Fruit fly (Drosophila melanogaster) whole organism, adult: ENCODE measurements around the gene Or85a.
A peak's percentile ranks its signal among the peaks of the same experiment; 100 is the strongest.

ENCODE experiments used
- CG11617 ChIP-seq: fragments of 200-800 bp; sonication (Bioruptor generic); optimal IDR thresholded peaks from 2 replicates; lab custom pipeline; 2017; ENCODE audit warnings: mild to moderate bottlenecking, missing biosample characterization, missing genetic modification reagents, missing genetic modification characterization
- CG12768 ChIP-seq: fragments of 200-800 bp; sonication (Bioruptor generic); optimal IDR thresholded peaks from 2 replicates; lab custom pipeline; 2017; ENCODE audit warnings: missing biosample characterization, missing genetic modification characterization, mild to moderate bottlenecking, moderate library complexity, missing genetic modification reagents
- CG14711 ChIP-seq: fragments of 200-800 bp; sonication (Bioruptor generic); optimal IDR thresholded peaks from 2 replicates; lab custom pipeline; 2018; ENCODE audit warnings: missing biosample characterization, mild to moderate bottlenecking, missing genetic modification characterization, moderate library complexity
- CG1620 ChIP-seq: fragments of 200-800 bp; sonication (Bioruptor generic); optimal IDR thresholded peaks from 2 replicates; lab custom pipeline; 2016; ENCODE audit warnings: missing biosample characterization, missing genetic modification characterization
- CG33017 ChIP-seq: fragments of 200-800 bp; sonication (Bioruptor generic); optimal IDR thresholded peaks from 2 replicates; lab custom pipeline; 2018; ENCODE audit warnings: missing biosample characterization, mild to moderate bottlenecking, missing genetic modification characterization, moderate library complexity
- CG5204 ChIP-seq: fragments of 200-800 bp; sonication (Bioruptor generic); optimal IDR thresholded peaks from 2 replicates; lab custom pipeline; 2016; ENCODE audit warnings: missing biosample characterization, missing genetic modification characterization
- CG7045 ChIP-seq: fragments of 200-800 bp; sonication (Bioruptor generic); optimal IDR thresholded peaks from 2 replicates; lab custom pipeline; 2017; ENCODE audit warnings: missing biosample characterization, mild to moderate bottlenecking, missing genetic modification characterization
- CG7101 ChIP-seq: fragments of 200-800 bp; sonication (Bioruptor generic); optimal IDR thresholded peaks from 2 replicates; lab custom pipeline; 2018; ENCODE audit warnings: missing biosample characterization, mild to moderate bottlenecking, missing genetic modification characterization, moderate library complexity
- Clk ChIP-seq: fragments of 200-800 bp; sonication (Bioruptor generic); optimal IDR thresholded peaks from 2 replicates; lab custom pipeline; 2017; ENCODE audit warnings: missing biosample characterization, missing genetic modification characterization
- Crg-1 ChIP-seq: fragments of 200-800 bp; sonication (Bioruptor generic); optimal IDR thresholded peaks from 2 replicates; lab custom pipeline; 2016; ENCODE audit warnings: missing biosample characterization, missing genetic modification characterization
- Hr96 ChIP-seq: fragments of 200-800 bp; sonication (Bioruptor generic); optimal IDR thresholded peaks from 2 replicates; lab custom pipeline; 2016; ENCODE audit warnings: missing biosample characterization, missing genetic modification characterization
- Mnt ChIP-seq: fragments of 200-800 bp; sonication (Bioruptor generic); optimal IDR thresholded peaks from 2 replicates; lab custom pipeline; 2016; ENCODE audit warnings: missing biosample characterization, mild to moderate bottlenecking, missing genetic modification characterization
- bab1 ChIP-seq: fragments of 200-800 bp; sonication (Bioruptor generic); optimal IDR thresholded peaks from 3 replicates; lab custom pipeline; 2019; ENCODE audit warnings: missing biosample characterization, mild to moderate bottlenecking, missing genetic modification characterization, moderate library complexity
- cic ChIP-seq: fragments of 200-800 bp; sonication (Bioruptor generic); optimal IDR thresholded peaks from 2 replicates; lab custom pipeline; 2017; ENCODE audit warnings: missing biosample characterization, mild to moderate bottlenecking, missing genetic modification characterization, moderate library complexity
- cnc ChIP-seq, 2 experiments: fragments of >200 bp; optimal IDR thresholded peaks; 2 replicates each; lab custom pipeline; 2017
- kay ChIP-seq: fragments of 200-800 bp; sonication (Bioruptor generic); peaks from one replicate; lab custom pipeline; 2016; ENCODE audit warnings: missing biosample characterization, missing genetic modification characterization, borderline replicate concordance
- ovo ChIP-seq: fragments of 200-800 bp; sonication (Bioruptor generic); optimal IDR thresholded peaks from 2 replicates; lab custom pipeline; 2016; ENCODE audit warnings: missing biosample characterization, missing genetic modification characterization
- pad ChIP-seq: fragments of 200-800 bp; sonication (Bioruptor generic); optimal IDR thresholded peaks from 3 replicates; lab custom pipeline; 2017; ENCODE audit warnings: missing biosample characterization, missing genetic modification characterization, mild to moderate bottlenecking, moderate library complexity, missing genetic modification reagents
- tj ChIP-seq: fragments of 200-800 bp; sonication (Bioruptor generic); optimal IDR thresholded peaks from 3 replicates; lab custom pipeline; 2017; ENCODE audit warnings: missing biosample characterization, mild to moderate bottlenecking, missing genetic modification characterization, moderate library complexity
- toe ChIP-seq: fragments of 200-800 bp; sonication (Bioruptor generic); optimal IDR thresholded peaks from 2 replicates; lab custom pipeline; 2016; ENCODE audit warnings: missing biosample characterization, missing genetic modification characterization

The Or85a gene

dm6 chr3R:8349106-8349448 lies 27.5 kb downstream of the Or85a start:
- TF ChIP-seq cic (GFP tag; lab: Kevin White, UChicago) (no peak), CG33017 (tag; lab: Kevin White, UChicago) (no peak)

dm6 chr3R:8349449-8350115 lies 28.0 kb downstream of the Or85a start, which contains the start of gene Atg13:
TSS of gene Atg13 (plus strand) at chr3R:8349815.
- TF ChIP-seq CG7045 (no peak), CG12768 (peak; percentile 69), toe (GFP tag; lab: Kevin White, UChicago) (peak; percentile 63), Crg-1 (GFP tag; lab: Kevin White, UChicago) (no peak), CG14711 (no peak), cic (GFP tag; lab: Kevin White, UChicago) (peak; percentile 14), CG1620 (peak; percentile 56), CG33017 (tag; lab: Kevin White, UChicago) (no peak), Hr96 (GFP tag; lab: Kevin White, UChicago) (no peak), pad (peak; percentile 18), CG11617 (GFP tag; lab: Kevin White, UChicago) (peak; percentile 45), CG5204 (no peak), Clk (GFP tag; lab: Kevin White, UChicago) (no peak), Mnt (GFP tag; lab: Kevin White, UChicago) (peak; percentile 21), tj (GFP tag; lab: Kevin White, UChicago) (peak; percentile 45), ovo (GFP tag; lab: Kevin White, UChicago) (no peak), cnc (optimal IDR thresholded peaks at IDR 0.05; lab: Kevin White, UChicago) (no peak), CG7101 (tag; lab: Kevin White, UChicago) (peak; percentile 7), kay (GFP tag; lab: Kevin White, UChicago) (no peak), bab1 (peak; percentile 46)

- TF ChIP-seq Crg-1 (GFP tag; lab: Kevin White, UChicago) (no peak), Clk (GFP tag; lab: Kevin White, UChicago) (no peak), CG1620 (no peak), CG5204 (no peak), Hr96 (GFP tag; lab: Kevin White, UChicago) (no peak), CG14711 (no peak), cic (GFP tag; lab: Kevin White, UChicago) (peak; percentile 92), CG7045 (no peak), CG12768 (peak; percentile 43), pad (no peak), CG7101 (tag; lab: Kevin White, UChicago) (no peak), cnc (optimal IDR thresholded peaks at IDR 0.05; lab: Kevin White, UChicago) (no peak), Mnt (GFP tag; lab: Kevin White, UChicago) (peak; percentile 51), tj (GFP tag; lab: Kevin White, UChicago) (peak; percentile 62), kay (GFP tag; lab: Kevin White, UChicago) (peak; percentile 92), toe (GFP tag; lab: Kevin White, UChicago) (peak; percentile 40), bab1 (no peak), CG11617 (GFP tag; lab: Kevin White, UChicago) (no peak), CG33017 (tag; lab: Kevin White, UChicago) (no peak), ovo (GFP tag; lab: Kevin White, UChicago) (no peak)
Observed at dm6 chr3R:8352961-8353728, 31.6 kb downstream of the Or85a start.

DNA sequence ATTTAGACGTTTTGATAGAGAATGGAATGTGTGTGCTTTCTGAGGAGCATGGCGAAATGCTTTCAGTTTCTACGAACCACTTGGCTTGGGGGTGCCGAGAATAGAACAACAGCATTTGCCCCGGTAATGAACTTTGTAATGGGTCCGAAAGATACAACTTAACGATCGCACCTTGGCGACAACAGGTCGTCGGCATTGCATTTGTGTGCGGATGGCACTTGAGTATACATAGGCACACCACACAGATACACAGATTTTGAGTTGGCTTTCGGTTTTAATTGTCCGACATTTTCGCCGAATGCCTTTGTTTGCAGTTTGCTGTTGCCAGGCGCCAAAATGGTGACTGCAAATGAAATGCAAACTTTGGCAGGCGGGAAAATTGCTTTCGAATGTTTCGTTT lies 32.4 kb downstream of the Or85a start:
- peak; percentile 39 for TF ChIP-seq CG5204
- TF ChIP-seq CG1620 = no peak
- TF ChIP-seq ovo (GFP tag; lab: Kevin White, UChicago) = no peak
- TF ChIP-seq CG12768 = peak; percentile 94
- TF ChIP-seq toe (GFP tag; lab: Kevin White, UChicago) = peak; percentile 45
- TF ChIP-seq Hr96 (GFP tag; lab: Kevin White, UChicago) = peak; percentile 67

- TF ChIP-seq CG7101 (tag; lab: Kevin White, UChicago) (peak; percentile 76), CG7045 (no peak), cnc (optimal IDR thresholded peaks at IDR 0.05; lab: Kevin White, UChicago) (no peak), cic (GFP tag; lab: Kevin White, UChicago) (peak; percentile 32), CG14711 (peak; percentile 77), CG33017 (tag; lab: Kevin White, UChicago) (peak; percentile 55), bab1 (peak; percentile 80), CG5204 (no peak), kay (GFP tag; lab: Kevin White, UChicago) (peak; percentile 90), pad (peak; percentile 27), tj (GFP tag; lab: Kevin White, UChicago) (peak; percentile 72)
Observed at dm6 chr3R:8354458-8354857, 32.9 kb downstream of the Or85a start.

DNA sequence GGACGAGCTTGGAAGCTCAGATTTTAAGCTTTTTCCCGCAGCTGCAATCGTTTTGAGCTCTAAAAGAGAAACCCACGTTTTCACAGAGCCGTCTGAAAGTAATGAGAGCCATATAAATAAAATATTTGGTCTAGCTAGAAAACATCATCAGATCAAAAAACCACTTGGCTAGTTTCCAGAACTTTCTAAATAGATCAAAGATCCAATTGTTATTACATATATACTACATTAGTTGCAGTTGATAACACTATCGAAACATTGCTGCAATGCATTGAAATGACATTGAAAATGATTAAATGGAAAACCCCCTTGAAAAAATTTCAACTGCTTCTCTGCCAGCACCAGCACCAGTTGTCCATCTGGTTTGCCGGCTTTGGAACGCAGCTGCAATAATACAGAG lies 33.4 kb downstream of the Or85a start:
- TF ChIP-seq CG1620 = no peak
- peak; percentile 19 for TF ChIP-seq CG5204
- TF ChIP-seq Hr96 (GFP tag; lab: Kevin White, UChicago) = no peak
- TF ChIP-seq CG7045 = peak; percentile 19
- no peak for TF ChIP-seq CG33017 (tag; lab: Kevin White, UChicago)
- no peak for TF ChIP-seq pad
- TF ChIP-seq kay (GFP tag; lab: Kevin White, UChicago) = no peak
- no peak for TF ChIP-seq bab1
- no peak for TF ChIP-seq Mnt (GFP tag; lab: Kevin White, UChicago)
